Worm (Caenorhabditis elegans) whole organism, L4 larva: ENCODE results near the gene Y54G2A.10.

Source experiments
- F44E2.7 ChIP-seq: fragments of 200-800 bp; sonication (Bioruptor generic); IDR thresholded peaks from 2 replicates; pipeline ENCODE4 v2.1.2; 2022; ENCODE audit warnings: missing genetic modification characterization, missing compliant biosample characterization
- F49E8.2 ChIP-seq: sonication (generic microtip); optimal IDR thresholded peaks from 2 replicates; lab custom pipeline; 2016; ENCODE audit warnings: missing compliant biosample characterization, mild to moderate bottlenecking, missing genetic modification characterization, borderline replicate concordance
- T20F7.1 ChIP-seq: fragments of 200-800 bp; sonication (Bioruptor generic); optimal IDR thresholded peaks from 2 replicates; lab custom pipeline; 2018; ENCODE audit warnings: mild to moderate bottlenecking, missing genetic modification characterization, missing compliant biosample characterization
- Y5F2A.4 ChIP-seq: fragments of 200-800 bp; sonication (Bioruptor generic); optimal IDR thresholded peaks from 2 replicates; lab custom pipeline; 2018; ENCODE audit warnings: mild to moderate bottlenecking, missing genetic modification characterization, missing compliant biosample characterization
- ama-1 ChIP-seq: fragments of 150-350 bp; optimal IDR thresholded peaks from 2 replicates; lab custom pipeline; 2014; ENCODE audit warnings: inconsistent platforms, mixed read lengths
- ces-1 ChIP-seq: fragments of 150-350 bp; sonication (generic microtip); optimal IDR thresholded peaks from 4 replicates; lab custom pipeline; 2014; ENCODE audit warnings: missing biosample characterization, missing genetic modification reagents, missing genetic modification characterization
- cey-2 ChIP-seq: sonication (generic microtip); optimal IDR thresholded peaks from 3 replicates; lab custom pipeline; 2017; ENCODE audit warnings: missing genetic modification characterization, mild to moderate bottlenecking, missing compliant biosample characterization, antibody characterized with exemption, borderline replicate concordance; ENCODE audit not compliant: insufficient read depth
- daf-16 ChIP-seq, 3 experiments: sonication (generic microtip); optimal IDR thresholded peaks; 2 replicates each; lab custom pipeline; 2016 to 2017; ENCODE audit warnings: missing genetic modification characterization in 3 of 3, missing genetic modification reagents in 3 of 3, mild to moderate bottlenecking in 2 of 3, missing compliant biosample characterization in 2 of 3, missing biosample characterization in 1 of 3, moderate library complexity in 1 of 3
- dmd-6 ChIP-seq: fragments of 200-800 bp; sonication (Bioruptor generic); IDR thresholded peaks from 2 replicates; pipeline ENCODE4 v1.3.6; 2022; ENCODE audit warnings: missing genetic modification reagents, missing genetic modification characterization, missing compliant biosample characterization
- egl-27 ChIP-seq: sonication (generic microtip); optimal IDR thresholded peaks from 3 replicates; lab custom pipeline; 2017; ENCODE audit warnings: missing biosample characterization, missing genetic modification reagents, missing genetic modification characterization
- fos-1 ChIP-seq: fragments of 150-350 bp; optimal IDR thresholded peaks from 2 replicates; lab custom pipeline; 2014; ENCODE audit warnings: missing biosample characterization, missing genetic modification characterization
- hlh-30 ChIP-seq: sonication (generic microtip); optimal IDR thresholded peaks from 2 replicates; lab custom pipeline; 2017; ENCODE audit warnings: antibody characterized with exemption, mild to moderate bottlenecking, missing genetic modification characterization, missing compliant biosample characterization; ENCODE audit not compliant: insufficient read depth
- jun-1 ChIP-seq: fragments of 150-350 bp; optimal IDR thresholded peaks from 2 replicates; lab custom pipeline; 2014; ENCODE audit warnings: missing biosample characterization, missing genetic modification reagents, missing genetic modification characterization
- lin-1 ChIP-seq: fragments of 200-800 bp; sonication (Bioruptor generic); IDR thresholded peaks from 2 replicates; pipeline ENCODE4 v1.3.6; 2022; ENCODE audit warnings: missing genetic modification reagents, missing genetic modification characterization, missing compliant biosample characterization
- lin-13 ChIP-seq: fragments of 150-350 bp; optimal IDR thresholded peaks from 2 replicates; lab custom pipeline; 2014; ENCODE audit warnings: missing biosample characterization, missing genetic modification reagents, missing genetic modification characterization
- lin-29 ChIP-seq: fragments of 200-800 bp; sonication (Bioruptor generic); IDR thresholded peaks from 2 replicates; pipeline ENCODE4 v1.3.6; 2022; ENCODE audit warnings: missing genetic modification reagents, missing genetic modification characterization, missing compliant biosample characterization
- lin-39 ChIP-seq: fragments of 150-350 bp; optimal IDR thresholded peaks from 2 replicates; lab custom pipeline; 2014; ENCODE audit warnings: missing biosample characterization, missing genetic modification reagents, missing genetic modification characterization
- mdl-1 ChIP-seq, 2 experiments: fragments of 150-350 bp in 1 of 2; sonication (generic microtip) in 1 of 2; optimal IDR thresholded peaks; 2 replicates each; lab custom pipeline; 2014 to 2017; ENCODE audit warnings: missing biosample characterization in 2 of 2, missing genetic modification characterization in 2 of 2
- mxl-2 ChIP-seq: fragments of 200-800 bp; sonication (Bioruptor generic); conservative IDR thresholded peaks from 2 replicates; pipeline ENCODE4 v1.3.6; 2022; ENCODE audit warnings: missing genetic modification reagents, missing genetic modification characterization, missing compliant biosample characterization
- nhr-102 ChIP-seq: sonication (generic microtip); optimal IDR thresholded peaks from 2 replicates; lab custom pipeline; 2016; ENCODE audit warnings: mild to moderate bottlenecking, missing genetic modification characterization, moderate library complexity, missing compliant biosample characterization
- nhr-11 ChIP-seq: fragments of 150-350 bp; optimal IDR thresholded peaks from 2 replicates; lab custom pipeline; 2014; ENCODE audit warnings: missing biosample characterization, missing genetic modification characterization
- nhr-237 ChIP-seq: sonication (generic microtip); optimal IDR thresholded peaks from 2 replicates; lab custom pipeline; 2017; ENCODE audit warnings: missing biosample characterization, missing genetic modification characterization
- nhr-25 ChIP-seq: sonication (generic microtip); optimal IDR thresholded peaks from 2 replicates; lab custom pipeline; 2017; ENCODE audit warnings: missing genetic modification characterization, mild to moderate bottlenecking, missing compliant biosample characterization, antibody characterized with exemption, moderate library complexity, borderline replicate concordance; ENCODE audit not compliant: insufficient read depth
- nhr-41 ChIP-seq: fragments of 200-800 bp; sonication (Bioruptor generic); IDR thresholded peaks from 2 replicates; pipeline ENCODE4 v1.3.6; 2022; ENCODE audit warnings: missing genetic modification reagents, missing genetic modification characterization, missing compliant biosample characterization
- nhr-48 ChIP-seq: sonication (generic microtip); optimal IDR thresholded peaks from 2 replicates; lab custom pipeline; 2016; ENCODE audit warnings: mild to moderate bottlenecking, missing genetic modification characterization, missing compliant biosample characterization
- nhr-77 ChIP-seq: fragments of 150-350 bp; optimal IDR thresholded peaks from 2 replicates; lab custom pipeline; 2014; ENCODE audit warnings: missing biosample characterization, missing genetic modification characterization
- pha-4 ChIP-seq, 2 experiments: fragments of 150-350 bp in 1 of 2; fragments of 200-800 bp in 1 of 2; sonication (Bioruptor generic) in 1 of 2; IDR thresholded peaks in 1 of 2; optimal IDR thresholded peaks in 1 of 2; 2 replicates each; pipeline versions ENCODE4 v1.3.6 to Lab custom; 2014 to 2022; ENCODE audit warnings: missing genetic modification characterization in 2 of 2, missing genetic modification reagents in 2 of 2, missing biosample characterization in 1 of 2, missing compliant biosample characterization in 1 of 2
- saeg-2 ChIP-seq: fragments of 200-800 bp; sonication (Bioruptor generic); IDR thresholded peaks from 2 replicates; pipeline ENCODE4 v1.3.6; 2022; ENCODE audit warnings: missing genetic modification reagents, missing genetic modification characterization, missing compliant biosample characterization
- snpc-4 ChIP-seq: fragments of 150-350 bp; optimal IDR thresholded peaks from 2 replicates; lab custom pipeline; 2014; ENCODE audit warnings: missing biosample characterization, missing genetic modification characterization
- spr-3 ChIP-seq: fragments of 200-800 bp; sonication (Bioruptor generic); optimal IDR thresholded peaks from 2 replicates; lab custom pipeline; 2018; ENCODE audit warnings: mild to moderate bottlenecking, missing genetic modification characterization, missing compliant biosample characterization
- unc-39 ChIP-seq: sonication (generic microtip); optimal IDR thresholded peaks from 2 replicates; lab custom pipeline; 2017; ENCODE audit warnings: missing biosample characterization, missing genetic modification characterization
- unc-62 ChIP-seq, 3 experiments: fragments of 150-350 bp in 1 of 3; sonication (generic microtip); optimal IDR thresholded peaks in 2 of 3; peaks in 1 of 3; 1 replicate in 1 of 3; 2 replicates in 2 of 3; lab custom pipeline; 2014 to 2017; ENCODE audit warnings: missing biosample characterization in 3 of 3, missing genetic modification characterization in 3 of 3, missing genetic modification reagents in 3 of 3, missing genotype in 1 of 3
- zip-11 ChIP-seq: fragments of 200-800 bp; sonication (Bioruptor generic); IDR thresholded peaks from 2 replicates; pipeline ENCODE4 v1.3.6; 2022; ENCODE audit warnings: missing genetic modification characterization, missing compliant biosample characterization
- ztf-7 ChIP-seq: fragments of 150-350 bp; optimal IDR thresholded peaks from 2 replicates; lab custom pipeline; 2014; ENCODE audit warnings: missing biosample characterization, missing genetic modification characterization

The Y54G2A.10 gene

DNA sequence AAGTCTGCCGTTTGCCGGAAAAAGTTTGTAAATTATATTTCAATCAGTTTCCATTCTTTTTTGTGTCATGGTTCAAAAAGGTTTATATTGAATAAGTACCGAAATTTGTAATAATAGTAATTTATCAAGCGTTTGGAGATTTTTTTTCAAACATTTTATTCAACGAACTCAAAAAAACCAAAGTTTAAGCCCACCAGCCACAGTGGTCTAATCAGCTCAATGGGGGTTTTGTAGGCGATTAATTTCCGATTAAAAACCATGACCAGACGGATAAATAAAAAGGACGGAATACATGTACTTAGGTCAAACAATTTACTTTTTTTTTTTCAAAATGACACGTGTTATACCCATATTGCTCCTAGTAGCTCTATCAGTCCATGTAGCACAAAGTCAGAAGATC, at the start of gene Y54G2A.10:
Gene Y54G2A.10, plus strand, starts transcription at position 301 of the 400 bp plus-strand sequence.
- TF ChIP-seq ces-1 (no peak), nhr-41 (no peak), lin-29 (GFP tag; lab: Robert Waterston, UW) (no peak), T20F7.1 (no peak), ztf-7 (tag; lab: Kevin White, UChicago) (no peak), spr-3 (GFP tag; lab: Kevin White, UChicago) (no peak), lin-39 (tag; lab: Kevin White, UChicago) (no peak), nhr-237 (tag; lab: Kevin White, UChicago) (no peak), Y5F2A.4 (GFP tag; lab: Kevin White, UChicago) (no peak), daf-16 (GFP tag; optimal IDR thresholded peaks at IDR 0.05; lab: Kevin White, UChicago) (no peak), daf-16 (tag; optimal IDR thresholded peaks at IDR 0.05; lab: Kevin White, UChicago) (no peak)
- TF ChIP-seq, all 104 proteins: peak for 0

DNA sequence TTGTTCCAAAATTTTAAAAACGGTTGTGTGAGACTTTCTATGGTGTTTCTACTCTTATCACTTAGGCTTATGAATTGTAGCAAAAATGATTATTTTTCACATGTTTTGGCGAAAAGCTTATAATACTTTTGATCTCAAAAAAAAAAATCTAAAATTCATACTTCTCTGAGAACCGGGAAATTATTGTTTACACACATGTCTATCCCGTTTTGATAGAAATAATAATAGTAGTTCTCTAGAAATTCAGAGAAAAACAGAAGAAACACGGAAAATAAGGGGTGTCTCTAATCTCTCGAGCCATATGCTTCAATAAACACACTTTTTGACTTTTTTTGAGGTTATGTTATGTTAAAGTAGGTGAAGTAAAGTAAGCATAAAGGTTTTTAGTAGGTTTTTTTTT, 48.9 kb upstream of the Y54G2A.10 start:
- TF ChIP-seq nhr-102 (tag; lab: Kevin White, UChicago) (no peak), snpc-4 (tag; lab: Kevin White, UChicago) (no peak), unc-62 (GFP tag; optimal IDR thresholded peaks at IDR 0.05 in 1 of 2; lab: Kevin White, UChicago) (peak in 1 of 2 experiments; percentile 95), unc-62 (tag; optimal IDR thresholded peaks at IDR 0.05; lab: Kevin White, UChicago) (no peak), ama-1 (lab: Kevin White, UChicago) (no peak), dmd-6 (GFP tag; lab: Robert Waterston, UW) (no peak)

DNA sequence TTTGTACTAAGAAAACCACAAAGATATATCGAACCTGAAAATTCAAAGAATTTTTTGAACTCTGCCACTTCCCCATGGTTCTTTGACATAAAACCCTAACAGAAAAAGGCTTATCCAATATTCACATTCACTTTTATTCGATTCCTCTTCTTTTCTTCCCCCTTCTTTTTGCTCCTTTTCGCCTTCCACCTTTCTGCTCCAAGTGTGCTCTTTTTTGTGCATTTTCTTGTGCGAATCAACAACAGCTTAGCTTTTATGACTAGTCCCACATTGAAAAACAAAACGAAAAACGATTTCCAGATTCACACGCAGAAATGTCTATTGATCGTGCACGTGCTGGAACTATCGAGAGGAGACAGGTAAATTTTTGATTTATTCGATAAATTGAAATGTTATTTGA, 47.9 kb upstream of the Y54G2A.10 start, which contains the start of gene Y54G2A.41:
Gene Y54G2A.41, plus strand, starts transcription at position 301 of the 400 bp plus-strand sequence.
- no peak for TF ChIP-seq jun-1 (tag; lab: Kevin White, UChicago)
- TF ChIP-seq egl-27 (tag; lab: Kevin White, UChicago): no peak
- no peak for TF ChIP-seq ztf-7 (tag; lab: Kevin White, UChicago)
- no peak for TF ChIP-seq fos-1 (tag; lab: Kevin White, UChicago)
- TF ChIP-seq F49E8.2 (tag; lab: Kevin White, UChicago): no peak
- no peak for TF ChIP-seq lin-1 (GFP tag; lab: Robert Waterston, UW)
- TF ChIP-seq saeg-2: no peak
- no peak for TF ChIP-seq nhr-25 (tag; lab: Kevin White, UChicago)
- no peak for TF ChIP-seq F44E2.7

DNA sequence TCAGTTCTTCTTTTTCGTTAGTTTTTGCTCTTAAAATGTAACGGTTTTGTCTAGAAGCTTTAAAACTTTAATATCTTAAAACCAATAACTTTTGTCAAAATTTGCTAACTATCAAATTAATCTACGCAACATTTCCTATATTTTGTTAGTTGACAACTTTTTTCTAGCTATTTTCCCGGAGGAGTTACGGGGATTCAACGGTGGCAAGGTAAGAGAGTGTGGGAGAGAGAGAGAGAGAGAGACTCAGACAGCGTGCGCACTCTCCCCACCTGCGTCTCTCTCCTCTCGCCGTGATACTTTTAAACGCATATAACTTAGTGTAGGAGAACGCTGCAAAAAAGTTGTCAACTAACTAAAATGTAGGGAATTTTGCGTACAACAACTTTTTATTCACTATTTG, 45.9 kb upstream of the Y54G2A.10 start:
- TF ChIP-seq hlh-30 (tag; lab: Kevin White, UChicago): no peak
- no peak for TF ChIP-seq unc-62 (GFP tag; optimal IDR thresholded peaks at IDR 0.05 in 1 of 2; lab: Kevin White, UChicago)
- no peak for TF ChIP-seq unc-62 (tag; optimal IDR thresholded peaks at IDR 0.05; lab: Kevin White, UChicago)
- TF ChIP-seq nhr-48: no peak
- no peak for TF ChIP-seq zip-11
- no peak for TF ChIP-seq jun-1 (tag; lab: Kevin White, UChicago)
- TF ChIP-seq F44E2.7: no peak
- no peak for TF ChIP-seq unc-39 (tag; lab: Kevin White, UChicago)
- no peak for TF ChIP-seq pha-4 (GFP tag; IDR thresholded peaks at IDR 0.05; lab: Robert Waterston, UW)
- no peak for TF ChIP-seq pha-4 (tag; optimal IDR thresholded peaks at IDR 0.05; lab: Kevin White, UChicago)
- no peak for TF ChIP-seq nhr-77 (tag; lab: Kevin White, UChicago)
- no peak for TF ChIP-seq cey-2
- TF ChIP-seq mxl-2 (GFP tag; lab: Robert Waterston, UW): no peak
- no peak for TF ChIP-seq nhr-11 (tag; lab: Kevin White, UChicago)
- no peak for TF ChIP-seq lin-13 (GFP tag; lab: Kevin White, UChicago)
- no peak for TF ChIP-seq mdl-1 (tag; optimal IDR thresholded peaks at IDR 0.05; lab: Kevin White, UChicago)
- TF ChIP-seq, all 104 proteins: peak for 0
